Worm (Caenorhabditis elegans): Measurements from ENCODE around the gene sahd-1.

DNA sequence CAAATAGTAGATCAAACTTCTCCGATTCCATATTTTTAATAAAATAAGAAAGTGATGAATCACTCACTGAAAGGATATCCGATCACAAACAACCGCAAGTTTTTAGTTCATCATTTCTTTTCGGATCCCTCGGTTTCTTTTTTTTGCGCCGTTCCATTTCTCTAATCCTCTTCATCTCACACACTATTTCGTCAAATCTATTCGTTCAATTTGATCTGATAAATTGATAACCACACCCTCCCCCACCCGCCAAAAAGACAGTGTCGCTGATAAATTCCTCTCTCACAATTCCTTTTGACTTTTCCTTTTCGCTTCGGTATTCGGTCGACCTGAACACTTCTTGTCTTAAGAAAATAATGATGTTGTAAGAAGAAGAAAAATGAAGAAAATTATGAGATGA, 55.2 kb downstream of the sahd-1 start:
- TF ChIP-seq hmg-11 (tag; optimal IDR thresholded peaks at IDR 0.05) (no peak), jun-1 (tag; optimal IDR thresholded peaks at IDR 0.05) (no peak), elt-3 (tag; optimal IDR thresholded peaks at IDR 0.05) (peak in 1 of 3 experiments; percentile 80), zag-1 (tag; optimal IDR thresholded peaks at IDR 0.05) (no peak), pha-4 (tag; optimal IDR thresholded peaks at IDR 0.05) (no peak), egl-27 (tag; optimal IDR thresholded peaks at IDR 0.05) (no peak), ceh-16 (tag; optimal IDR thresholded peaks at IDR 0.05) (no peak), nhr-11 (tag; optimal IDR thresholded peaks at IDR 0.05) (no peak), lin-39 (tag; optimal IDR thresholded peaks at IDR 0.05) (no peak)

Measured in whole organism, L3 larva.